Worm (Caenorhabditis elegans): ENCODE data around the gene best-4.

ce11 chrII:60049-60448, 48.4 kb upstream of the best-4 start:
- no peak for TF ChIP-seq nhr-12 (tag; optimal IDR thresholded peaks at IDR 0.05)
- TF ChIP-seq lin-15B (tag; optimal IDR thresholded peaks at IDR 0.05): no peak
- no peak for TF ChIP-seq ces-1 (GFP tag; optimal IDR thresholded peaks at IDR 0.05)
- TF ChIP-seq elt-3 (tag; optimal IDR thresholded peaks at IDR 0.05): no peak
